Worm (Caenorhabditis elegans) whole organism, L4 larva: Measurements from ENCODE around the gene F40E10.5.

ENCODE experiments used
- F37D6.2 ChIP-seq: sonication (generic microtip); optimal IDR thresholded peaks from 2 replicates; lab custom pipeline; 2016; ENCODE audit warnings: mild to moderate bottlenecking, missing genetic modification characterization, missing compliant biosample characterization
- ama-1 ChIP-seq: fragments of 150-350 bp; optimal IDR thresholded peaks from 2 replicates; lab custom pipeline; 2014; ENCODE audit warnings: inconsistent platforms, mixed read lengths
- ceh-28 ChIP-seq: fragments of 150-350 bp; optimal IDR thresholded peaks from 2 replicates; lab custom pipeline; 2014; ENCODE audit warnings: missing biosample characterization, missing genetic modification reagents, missing genetic modification characterization
- dpl-1 ChIP-seq: fragments of 150-350 bp; optimal IDR thresholded peaks from 2 replicates; lab custom pipeline; 2014; ENCODE audit warnings: missing biosample characterization, missing genetic modification reagents, missing genetic modification characterization
- fkh-10 ChIP-seq: fragments of 150-350 bp; optimal IDR thresholded peaks from 2 replicates; lab custom pipeline; 2014; ENCODE audit warnings: missing biosample characterization, missing genetic modification reagents, missing genetic modification characterization
- hlh-11 ChIP-seq: fragments of 200-800 bp; sonication (Bioruptor generic); optimal IDR thresholded peaks from 2 replicates; lab custom pipeline; 2018; ENCODE audit warnings: mild to moderate bottlenecking, missing genetic modification characterization, missing compliant biosample characterization
- mep-1 ChIP-seq: fragments of 150-350 bp; sonication (generic microtip); optimal IDR thresholded peaks from 3 replicates; lab custom pipeline; 2014; ENCODE audit warnings: missing biosample characterization, missing genetic modification characterization
- nhr-25 ChIP-seq: sonication (generic microtip); optimal IDR thresholded peaks from 2 replicates; lab custom pipeline; 2017; ENCODE audit warnings: missing genetic modification characterization, mild to moderate bottlenecking, missing compliant biosample characterization, antibody characterized with exemption, moderate library complexity, borderline replicate concordance; ENCODE audit not compliant: insufficient read depth
- unc-62 ChIP-seq, 3 experiments: fragments of 150-350 bp in 1 of 3; sonication (generic microtip); optimal IDR thresholded peaks in 2 of 3; peaks in 1 of 3; 1 replicate in 1 of 3; 2 replicates in 2 of 3; lab custom pipeline; 2014 to 2017; ENCODE audit warnings: missing biosample characterization in 3 of 3, missing genetic modification characterization in 3 of 3, missing genetic modification reagents in 3 of 3, missing genotype in 1 of 3

DNA sequence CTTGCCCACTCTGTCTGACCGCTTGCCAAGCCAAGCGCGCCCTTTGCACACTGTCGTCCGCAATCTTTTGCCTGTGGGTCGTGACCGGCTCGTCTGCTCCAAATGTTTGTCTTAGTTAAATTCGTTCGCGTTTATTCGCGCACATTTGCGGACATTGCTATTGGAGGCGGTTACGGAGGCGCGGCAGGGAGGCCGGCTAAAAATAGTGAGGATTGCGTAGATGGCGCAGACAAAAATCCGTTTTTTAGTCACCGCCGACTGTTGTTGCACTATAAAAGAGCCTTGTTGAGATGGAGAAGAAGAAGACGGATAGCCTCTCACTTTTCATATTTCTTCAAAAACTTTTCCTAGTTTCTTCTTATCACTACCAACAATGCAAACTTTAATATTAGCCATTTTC lies at the start of gene F40E10.5:
- TF ChIP-seq fkh-10 (GFP tag; lab: Kevin White, UChicago), result no peak
- no peak for TF ChIP-seq unc-62 (GFP tag; optimal IDR thresholded peaks at IDR 0.05 in 1 of 2; lab: Kevin White, UChicago)
- TF ChIP-seq unc-62 (tag; optimal IDR thresholded peaks at IDR 0.05; lab: Kevin White, UChicago), result no peak
- TF ChIP-seq nhr-25 (tag; lab: Kevin White, UChicago), result no peak
- TF ChIP-seq F37D6.2 (tag; lab: Kevin White, UChicago), result no peak
- TF ChIP-seq mep-1 (tag; lab: Kevin White, UChicago), result no peak
- no peak for TF ChIP-seq hlh-11 (tag; lab: Kevin White, UChicago)
- no peak for TF ChIP-seq ama-1 (lab: Kevin White, UChicago)
- no peak for TF ChIP-seq dpl-1
- no peak for TF ChIP-seq ceh-28 (tag; lab: Kevin White, UChicago)
